Worm (Caenorhabditis elegans) whole organism, L4/young adult: ENCODE data around the gene idpb-5.

ENCODE experiments used
- W03F9.2 ChIP-seq: fragments of 150-350 bp; optimal IDR thresholded peaks from 2 replicates; lab custom pipeline; 2014; ENCODE audit warnings: missing biosample characterization, missing genetic modification characterization
- dao-5 ChIP-seq: sonication (generic microtip); optimal IDR thresholded peaks from 2 replicates; lab custom pipeline; 2016; ENCODE audit warnings: missing genotype, missing genetic modification characterization, moderate library complexity, missing compliant biosample characterization
- him-1 ChIP-seq: sonication (generic microtip); optimal IDR thresholded peaks from 2 replicates; lab custom pipeline; 2016; ENCODE audit warnings: missing genotype, missing genetic modification reagents, missing genetic modification characterization, missing compliant biosample characterization

ce11 chrV:11818064-11818463, 21.3 kb upstream of the idpb-5 start:
- TF ChIP-seq W03F9.2 (no peak), dao-5 (tag; lab: Kevin White, UChicago) (no peak), him-1 (tag; lab: Kevin White, UChicago) (no peak)
